Worm (Caenorhabditis elegans): Measurements from ENCODE around the gene acl-14.

DNA sequence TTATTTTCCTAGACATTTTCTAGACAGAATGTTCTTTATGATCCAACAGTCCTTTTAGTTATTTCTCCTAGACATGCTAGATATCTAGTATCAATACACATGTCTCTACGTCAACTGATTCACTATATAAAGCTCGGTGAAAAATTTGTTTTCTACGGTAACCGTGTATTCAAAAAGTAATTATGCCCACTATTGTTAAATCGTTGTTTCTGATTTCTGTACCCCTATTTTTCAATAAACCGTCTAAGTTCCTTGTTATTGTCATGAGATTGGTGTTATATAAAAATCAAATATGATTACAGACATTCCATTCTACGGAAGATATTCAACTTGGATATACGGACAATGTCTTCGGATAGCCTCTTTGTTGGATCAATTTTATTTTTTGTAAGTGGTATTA, 19.5 kb upstream of the acl-14 start, which contains the start of gene srx-46:
- TF ChIP-seq ztf-3 (GFP tag; optimal IDR thresholded peaks at IDR 0.05) (no peak), rcor-1 (GFP tag; IDR thresholded peaks at IDR 0.05) (no peak)
